Fruit fly (Drosophila melanogaster): Measurements from ENCODE around the gene Rsph1.

Gene Rsph1

dm6 chr2L:13215010-13215409, 31.8 kb downstream of the Rsph1 start, which contains the start of gene kek4:
Gene kek4, minus strand, starts transcription at chr2L:13215350.
- TF ChIP-seq CTCF (optimal IDR thresholded peaks at IDR 0.05), result no peak
- no peak for TF ChIP-seq CG8478 (optimal IDR thresholded peaks at IDR 0.05)

- TF ChIP-seq CTCF (optimal IDR thresholded peaks at IDR 0.05), result no peak
- TF ChIP-seq CG8478 (optimal IDR thresholded peaks at IDR 0.05), result no peak
Measured at dm6 chr2L:13219281-13220092, 36.2 kb downstream of the Rsph1 start, which contains the start of the genes CG9426 and mRF1. Gene CG9426, minus strand, starts transcription at chr2L:13219923. Gene mRF1, plus strand, starts transcription at chr2L:13219979.

- TF ChIP-seq CG8478 (optimal IDR thresholded peaks at IDR 0.05) (no peak), CTCF (optimal IDR thresholded peaks at IDR 0.05) (no peak)
Measured at dm6 chr2L:13222225-13222648, 39.0 kb downstream of the Rsph1 start, which contains the start of the genes Ski6 and CG16812. Gene Ski6, minus strand, starts transcription at chr2L:13222429. Gene CG16812, plus strand, starts transcription at chr2L:13222587.

- TF ChIP-seq CTCF (optimal IDR thresholded peaks at IDR 0.05) (no peak), CG8478 (optimal IDR thresholded peaks at IDR 0.05) (no peak)
Measured at dm6 chr2L:13225225-13225840, 42.1 kb downstream of the Rsph1 start, which contains the start of gene CG15480. Gene CG15480, minus strand, starts transcription at chr2L:13225275.

dm6 chr2L:13227242-13227641, 44.0 kb downstream of the Rsph1 start, which contains the start of gene CG16813:
Gene CG16813, plus strand, starts transcription at chr2L:13227529.
- no peak for TF ChIP-seq CTCF (optimal IDR thresholded peaks at IDR 0.05)
- TF ChIP-seq CG8478 (optimal IDR thresholded peaks at IDR 0.05), result no peak

dm6 chr2L:13229388-13229882, 46.2 kb downstream of the Rsph1 start, which contains the start of gene CG16815:
Gene CG16815, plus strand, starts transcription at chr2L:13229832.
- TF ChIP-seq CTCF (optimal IDR thresholded peaks at IDR 0.05) (no peak), CG8478 (optimal IDR thresholded peaks at IDR 0.05) (no peak)

- TF ChIP-seq CG8478 (optimal IDR thresholded peaks at IDR 0.05), result no peak
- no peak for TF ChIP-seq CTCF (optimal IDR thresholded peaks at IDR 0.05)
Measured at dm6 chr2L:13231739-13232138, 48.5 kb downstream of the Rsph1 start, which contains the start of gene Prosalpha6T. Gene Prosalpha6T, plus strand, starts transcription at chr2L:13232039.
